Worm (Caenorhabditis elegans): Measurements from ENCODE around the gene T28A8.8.
A peak's percentile ranks its signal among the peaks of the same experiment; 100 is the strongest.

Gene T28A8.8

DNA sequence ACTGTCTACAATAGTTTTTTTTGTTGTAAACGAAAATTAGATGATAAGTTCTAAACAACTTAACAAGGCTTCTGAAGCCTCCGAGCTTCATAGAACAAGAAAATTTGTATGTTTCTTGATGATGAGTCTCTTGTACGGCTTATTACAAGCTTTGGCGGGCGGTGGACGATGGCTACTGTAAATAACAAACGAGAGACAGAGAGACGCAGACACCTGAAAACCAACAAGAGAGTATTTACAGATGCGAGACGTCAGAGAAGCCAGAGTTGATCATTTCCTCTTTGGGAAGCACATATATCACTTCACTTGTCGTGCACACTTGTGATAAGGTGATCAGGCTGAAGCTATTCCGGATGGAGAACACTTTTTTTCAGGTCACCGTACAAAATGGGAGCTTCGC lies 28.2 kb downstream of the T28A8.8 start:
- TF ChIP-seq elt-3 (tag; optimal IDR thresholded peaks at IDR 0.05) (no peak), pha-4 (tag; optimal IDR thresholded peaks at IDR 0.05) (peak; percentile 67)

DNA sequence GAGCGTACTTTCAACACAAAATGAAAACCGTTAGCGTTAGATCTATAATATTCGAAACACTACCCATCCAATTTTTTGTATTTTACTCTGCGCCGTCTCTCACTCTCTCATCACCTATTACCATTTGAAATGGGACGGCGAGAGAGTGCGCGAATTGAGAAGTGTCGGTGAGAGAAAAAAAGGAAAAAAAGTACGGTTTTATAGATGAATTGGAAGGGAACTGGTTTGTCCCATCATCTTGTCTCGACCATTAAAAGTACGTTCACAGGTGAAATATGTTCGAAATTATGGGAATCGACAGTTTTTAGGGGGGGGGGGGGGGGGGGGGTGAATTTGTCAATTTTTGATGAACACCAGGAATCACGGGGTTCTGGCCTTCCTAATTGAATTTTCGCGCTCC lies 32.1 kb downstream of the T28A8.8 start:
- TF ChIP-seq R02D3.7 (tag; optimal IDR thresholded peaks at IDR 0.05) (no peak), snpc-4 (tag; optimal IDR thresholded peaks at IDR 0.05) (no peak), nhr-25 (tag; optimal IDR thresholded peaks at IDR 0.05) (peak; percentile 63), pha-4 (tag; optimal IDR thresholded peaks at IDR 0.05) (peak; percentile 4), ztf-4 (tag; optimal IDR thresholded peaks at IDR 0.05) (no peak), nfya-1 (tag; optimal IDR thresholded peaks at IDR 0.05; ENCODE audit: insufficient read depth) (no peak), nhr-12 (tag; optimal IDR thresholded peaks at IDR 0.05) (no peak), lin-39 (tag; optimal IDR thresholded peaks at IDR 0.05) (no peak), nhr-23 (tag; optimal IDR thresholded peaks at IDR 0.05) (peak; percentile 18)

DNA sequence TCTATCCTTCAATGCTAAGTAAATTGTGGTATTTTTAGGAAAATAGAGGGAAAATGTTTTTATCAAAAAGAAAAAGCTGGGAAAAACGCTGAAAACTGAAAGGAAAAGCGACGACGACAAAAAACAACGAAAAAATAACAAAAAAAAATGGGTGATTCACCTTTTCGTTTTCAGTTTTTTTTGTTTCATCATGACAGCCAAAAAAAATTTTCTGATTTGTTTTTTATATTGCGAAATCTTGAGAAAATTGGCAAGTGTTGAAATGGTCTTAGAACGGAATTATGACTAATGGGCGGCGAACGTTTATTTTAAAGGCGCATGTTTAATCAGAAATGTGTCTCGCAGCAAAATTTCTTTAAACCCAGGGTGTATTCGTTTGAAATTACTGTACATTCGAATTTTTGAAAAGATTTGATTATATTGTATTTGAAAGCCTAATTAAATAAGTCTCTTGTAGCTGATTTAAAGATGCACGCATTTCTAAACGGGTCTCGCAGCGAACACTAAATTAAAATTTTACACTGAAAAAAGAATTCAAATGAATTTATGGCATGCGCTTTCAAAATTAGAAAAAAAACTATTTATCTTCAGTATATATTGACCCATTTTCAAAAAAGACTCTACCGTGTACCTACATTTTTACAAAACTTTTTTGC lies 33.2 kb downstream of the T28A8.8 start:
- TF ChIP-seq skn-1 (tag; optimal IDR thresholded peaks at IDR 0.05): no peak
- no peak for TF ChIP-seq unc-39 (tag; optimal IDR thresholded peaks at IDR 0.05)
- TF ChIP-seq lsy-12 (tag; optimal IDR thresholded peaks at IDR 0.05): no peak
- TF ChIP-seq ceh-16 (tag; optimal IDR thresholded peaks at IDR 0.05): no peak
- no peak for TF ChIP-seq nfya-1 (tag; optimal IDR thresholded peaks at IDR 0.05; ENCODE audit: insufficient read depth)
- TF ChIP-seq nhr-43 (tag; optimal IDR thresholded peaks at IDR 0.05; ENCODE audit: poor library complexity, severe bottlenecking): no peak
- TF ChIP-seq mdl-1 (tag; optimal IDR thresholded peaks at IDR 0.05): no peak
- TF ChIP-seq lin-15B (tag; optimal IDR thresholded peaks at IDR 0.05): no peak
- TF ChIP-seq nhr-12 (tag; optimal IDR thresholded peaks at IDR 0.05): no peak
- TF ChIP-seq R02D3.7 (tag; optimal IDR thresholded peaks at IDR 0.05): no peak
- no peak for TF ChIP-seq eor-1 (tag; optimal IDR thresholded peaks at IDR 0.05)
- no peak for TF ChIP-seq sea-2 (GFP tag; optimal IDR thresholded peaks at IDR 0.05)

DNA sequence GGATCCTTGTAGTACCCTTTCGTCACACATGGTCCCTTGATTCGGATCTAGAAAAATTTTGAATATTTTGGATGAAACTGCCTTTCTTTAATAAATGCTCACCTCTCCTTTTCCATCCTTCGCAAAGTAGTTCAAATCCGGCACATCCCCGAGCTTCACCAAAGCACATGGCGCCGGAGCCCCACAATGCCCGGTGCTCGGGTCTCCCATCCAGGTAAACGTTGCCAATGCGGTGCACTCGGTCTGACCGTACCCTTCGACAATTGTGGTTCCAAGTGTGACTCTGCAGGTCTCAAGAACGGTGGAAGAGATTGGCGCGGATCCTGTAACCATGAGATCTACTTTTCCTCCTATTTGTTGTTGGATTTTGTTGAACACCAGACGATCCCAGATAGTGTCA lies 38.2 kb downstream of the T28A8.8 start:
- TF ChIP-seq egl-5 (tag; optimal IDR thresholded peaks at IDR 0.05) (no peak), mml-1 (tag; optimal IDR thresholded peaks at IDR 0.05) (no peak), nhr-76 (tag; optimal IDR thresholded peaks at IDR 0.05) (no peak), elt-2 (tag; optimal IDR thresholded peaks at IDR 0.05) (no peak), elt-1 (tag; optimal IDR thresholded peaks at IDR 0.05) (no peak), nhr-23 (tag; optimal IDR thresholded peaks at IDR 0.05) (no peak), ceh-9 (tag; optimal IDR thresholded peaks at IDR 0.05) (no peak), mdl-1 (tag; optimal IDR thresholded peaks at IDR 0.05) (no peak), aly-2 (tag; optimal IDR thresholded peaks at IDR 0.05) (no peak)

DNA sequence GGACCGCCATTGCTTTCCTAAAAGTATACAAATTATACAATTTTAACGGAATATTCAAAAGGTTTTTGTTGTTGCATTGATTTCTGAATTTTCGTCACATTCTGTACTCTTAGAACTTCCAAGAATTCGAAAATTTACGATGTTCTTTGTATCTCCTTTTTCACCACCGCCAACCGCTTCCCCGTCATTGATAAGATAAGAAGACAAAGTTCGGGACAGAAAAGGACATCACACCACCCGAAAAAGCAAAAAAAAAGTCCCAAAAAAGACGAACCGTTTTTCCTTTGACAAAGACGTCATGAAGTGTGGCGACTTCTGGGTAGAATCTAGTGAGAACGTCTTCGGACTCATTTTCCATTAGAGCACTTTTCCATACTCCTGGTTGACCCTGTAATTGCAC lies 39.8 kb downstream of the T28A8.8 start:
- no peak for TF ChIP-seq ZK546.5 (tag; optimal IDR thresholded peaks at IDR 0.05)
- no peak for TF ChIP-seq nhr-67 (tag; optimal IDR thresholded peaks at IDR 0.05)
- TF ChIP-seq elt-2 (tag; optimal IDR thresholded peaks at IDR 0.05): peak; percentile 81
- TF ChIP-seq nfya-1 (tag; optimal IDR thresholded peaks at IDR 0.05; ENCODE audit: insufficient read depth): peak; percentile 1
- TF ChIP-seq pqm-1 (tag; optimal IDR thresholded peaks at IDR 0.05): peak; percentile 90
- TF ChIP-seq elt-3 (tag; optimal IDR thresholded peaks at IDR 0.05): peak in 2 of 3 experiments; percentile 82 to 83

DNA sequence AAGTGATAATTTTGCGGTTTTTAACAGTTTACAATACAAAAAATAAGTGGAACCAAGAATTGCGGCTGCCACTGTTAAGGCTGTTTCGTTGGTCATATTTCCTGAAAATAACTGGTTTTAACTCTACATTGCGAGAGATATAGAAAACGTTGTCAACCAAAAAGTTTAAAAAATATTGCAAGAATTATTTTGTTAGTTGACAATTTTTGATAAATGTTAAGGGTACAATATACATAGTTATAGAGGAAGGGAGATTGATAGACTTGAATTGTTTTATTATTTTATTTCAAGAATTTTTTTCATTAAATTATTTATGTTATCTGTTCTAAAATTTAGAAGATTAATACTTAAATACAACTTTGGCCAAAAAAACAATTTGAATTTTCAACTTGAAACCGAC lies 40.8 kb downstream of the T28A8.8 start, which contains the start of gene acs-5:
Gene acs-5, minus strand, starts transcription at position 101 of the 400 bp plus-strand sequence.
- TF ChIP-seq fkh-2 (tag; optimal IDR thresholded peaks at IDR 0.05) (no peak), nhr-11 (tag; optimal IDR thresholded peaks at IDR 0.05) (no peak), nfya-1 (tag; optimal IDR thresholded peaks at IDR 0.05; ENCODE audit: insufficient read depth) (no peak), skn-1 (tag; optimal IDR thresholded peaks at IDR 0.05) (no peak), pha-4 (tag; optimal IDR thresholded peaks at IDR 0.05) (no peak), sea-2 (GFP tag; optimal IDR thresholded peaks at IDR 0.05) (no peak), lsy-12 (tag; optimal IDR thresholded peaks at IDR 0.05) (no peak), egl-27 (tag; optimal IDR thresholded peaks at IDR 0.05) (no peak), ztf-4 (tag; optimal IDR thresholded peaks at IDR 0.05) (no peak), nhr-43 (tag; optimal IDR thresholded peaks at IDR 0.05; ENCODE audit: poor library complexity, severe bottlenecking) (no peak), ceh-82 (tag; optimal IDR thresholded peaks at IDR 0.05) (no peak), ceh-28 (tag; optimal IDR thresholded peaks at IDR 0.05) (no peak), nhr-76 (tag; optimal IDR thresholded peaks at IDR 0.05) (no peak)
